Worm (Caenorhabditis elegans) whole organism, mixed stage, embryonic: ENCODE results near the gene vit-2.

Experiments used
- lsy-2 ChIP-seq: fragments of 150-350 bp; optimal IDR thresholded peaks from 2 replicates; lab custom pipeline; 2014; ENCODE audit warnings: missing biosample characterization, missing genetic modification characterization
- nhr-12 ChIP-seq: fragments of 150-350 bp; optimal IDR thresholded peaks from 2 replicates; lab custom pipeline; 2014; ENCODE audit warnings: missing biosample characterization, missing genetic modification characterization
- pha-4 ChIP-seq: fragments of 150-350 bp; optimal IDR thresholded peaks from 2 replicates; lab custom pipeline; 2018; ENCODE audit warnings: missing biosample characterization, missing genetic modification reagents, missing genetic modification characterization

ce11 chrX:5109130-5109529, 8.3 kb downstream of the vit-2 start, which contains the start of gene C42D8.1:
- no peak for TF ChIP-seq pha-4 (tag; lab: Kevin White, UChicago)
- no peak for TF ChIP-seq nhr-12 (tag; lab: Kevin White, UChicago)
- no peak for TF ChIP-seq lsy-2 (tag; lab: Kevin White, UChicago)
